Worm (Caenorhabditis elegans) whole organism, mixed stage, embryonic: Measurements from ENCODE around the gene C30G12.4.

ENCODE experiments used
- M03D4.4 ChIP-seq: sonication (generic microtip); optimal IDR thresholded peaks from 2 replicates; lab custom pipeline; 2017; ENCODE audit warnings: mild to moderate bottlenecking, missing genetic modification characterization, missing compliant biosample characterization
- blmp-1 ChIP-seq: fragments of 150-350 bp; optimal IDR thresholded peaks from 2 replicates; lab custom pipeline; 2014; ENCODE audit warnings: missing biosample characterization, missing genetic modification characterization
- ceh-39 ChIP-seq: fragments of 150-350 bp; optimal IDR thresholded peaks from 2 replicates; lab custom pipeline; 2014; ENCODE audit warnings: missing biosample characterization, missing genetic modification characterization
- ceh-43 ChIP-seq: fragments of 200-800 bp; sonication (Bioruptor generic); optimal IDR thresholded peaks from 2 replicates; lab custom pipeline; 2018; ENCODE audit warnings: mild to moderate bottlenecking, missing genetic modification characterization, moderate library complexity, missing compliant biosample characterization
- ceh-83 ChIP-seq: fragments of 200-800 bp; sonication (Bioruptor generic); optimal IDR thresholded peaks from 2 replicates; lab custom pipeline; 2018; ENCODE audit warnings: mild to moderate bottlenecking, missing genetic modification characterization, missing compliant biosample characterization
- ces-1 ChIP-seq: fragments of 150-350 bp; optimal IDR thresholded peaks from 2 replicates; lab custom pipeline; 2014; ENCODE audit warnings: missing biosample characterization, missing genetic modification reagents, missing genetic modification characterization
- cnd-1 ChIP-seq: fragments of 200-800 bp; sonication (Bioruptor generic); optimal IDR thresholded peaks from 2 replicates; lab custom pipeline; 2018; ENCODE audit warnings: mild to moderate bottlenecking, missing genetic modification characterization, missing compliant biosample characterization
- drap-1 ChIP-seq: fragments of 200-800 bp; sonication (Bioruptor generic); optimal IDR thresholded peaks from 3 replicates; lab custom pipeline; 2018; ENCODE audit warnings: mild to moderate bottlenecking, missing genetic modification characterization, missing compliant biosample characterization
- elt-1 ChIP-seq: sonication (generic microtip); optimal IDR thresholded peaks from 2 replicates; lab custom pipeline; 2017; ENCODE audit warnings: missing genetic modification characterization, mild to moderate bottlenecking, missing compliant biosample characterization, antibody characterized with exemption, moderate library complexity, borderline replicate concordance; ENCODE audit not compliant: insufficient read depth
- elt-3 ChIP-seq: fragments of 150-350 bp; optimal IDR thresholded peaks from 2 replicates; lab custom pipeline; 2014; ENCODE audit warnings: missing biosample characterization, missing genetic modification characterization
- flh-1 ChIP-seq: fragments of 200-800 bp; sonication (Bioruptor generic); optimal IDR thresholded peaks from 2 replicates; lab custom pipeline; 2018; ENCODE audit warnings: mild to moderate bottlenecking, missing genetic modification characterization, moderate library complexity, missing compliant biosample characterization
- ham-2 ChIP-seq: fragments of 200-800 bp; sonication (Bioruptor generic); optimal IDR thresholded peaks from 2 replicates; lab custom pipeline; 2018; ENCODE audit warnings: mild to moderate bottlenecking, missing genetic modification characterization, missing compliant biosample characterization
- lin-13 ChIP-seq: fragments of 150-350 bp; optimal IDR thresholded peaks from 2 replicates; lab custom pipeline; 2014; ENCODE audit warnings: missing biosample characterization, missing genetic modification characterization
- lsy-2 ChIP-seq: fragments of 150-350 bp; optimal IDR thresholded peaks from 2 replicates; lab custom pipeline; 2014; ENCODE audit warnings: missing biosample characterization, missing genetic modification characterization
- mab-5 ChIP-seq: fragments of 150-350 bp; optimal IDR thresholded peaks from 2 replicates; lab custom pipeline; 2014; ENCODE audit warnings: missing biosample characterization, missing genetic modification characterization
- mep-1 ChIP-seq: fragments of 150-350 bp; optimal IDR thresholded peaks from 2 replicates; lab custom pipeline; 2017; ENCODE audit warnings: missing biosample characterization, missing genetic modification reagents, missing genetic modification characterization, inconsistent platforms
- nhr-12 ChIP-seq: fragments of 150-350 bp; optimal IDR thresholded peaks from 2 replicates; lab custom pipeline; 2014; ENCODE audit warnings: missing biosample characterization, missing genetic modification characterization
- nhr-2 ChIP-seq: fragments of 150-350 bp; optimal IDR thresholded peaks from 2 replicates; lab custom pipeline; 2014; ENCODE audit warnings: missing biosample characterization, missing genetic modification characterization
- nhr-237 ChIP-seq: fragments of 150-350 bp; optimal IDR thresholded peaks from 2 replicates; lab custom pipeline; 2014; ENCODE audit warnings: missing biosample characterization, missing genetic modification characterization
- nhr-28 ChIP-seq: fragments of 150-350 bp; optimal IDR thresholded peaks from 2 replicates; lab custom pipeline; 2014; ENCODE audit warnings: missing biosample characterization, missing genetic modification characterization
- nhr-76 ChIP-seq: sonication (generic microtip); optimal IDR thresholded peaks from 2 replicates; lab custom pipeline; 2017; ENCODE audit warnings: missing biosample characterization, missing genetic modification characterization
- pha-4 ChIP-seq: fragments of 150-350 bp; optimal IDR thresholded peaks from 2 replicates; lab custom pipeline; 2018; ENCODE audit warnings: missing biosample characterization, missing genetic modification reagents, missing genetic modification characterization
- sem-2 ChIP-seq: fragments of 200-800 bp; sonication (Bioruptor generic); optimal IDR thresholded peaks from 2 replicates; lab custom pipeline; 2018; ENCODE audit warnings: mild to moderate bottlenecking, missing genetic modification characterization, missing compliant biosample characterization
- snpc-4 ChIP-seq: fragments of 150-350 bp; optimal IDR thresholded peaks from 2 replicates; lab custom pipeline; 2014; ENCODE audit warnings: missing biosample characterization, missing genetic modification characterization
- sptf-1 ChIP-seq: sonication (generic microtip); optimal IDR thresholded peaks from 2 replicates; lab custom pipeline; 2017; ENCODE audit warnings: mild to moderate bottlenecking, missing genetic modification characterization, moderate library complexity, missing compliant biosample characterization
- tbx-8 ChIP-seq: fragments of 200-800 bp; sonication (Bioruptor generic); optimal IDR thresholded peaks from 2 replicates; lab custom pipeline; 2018; ENCODE audit warnings: mild to moderate bottlenecking, missing genetic modification characterization, moderate library complexity, missing compliant biosample characterization
- unc-120 ChIP-seq: sonication (generic microtip); optimal IDR thresholded peaks from 2 replicates; lab custom pipeline; 2017; ENCODE audit warnings: missing genetic modification characterization, missing compliant biosample characterization; ENCODE audit not compliant: poor library complexity, severe bottlenecking
- unc-39 ChIP-seq: fragments of 150-350 bp; optimal IDR thresholded peaks from 2 replicates; lab custom pipeline; 2014; ENCODE audit warnings: missing biosample characterization, missing genetic modification characterization
- zip-8 ChIP-seq: fragments of 150-350 bp; optimal IDR thresholded peaks from 2 replicates; lab custom pipeline; 2014; ENCODE audit warnings: missing biosample characterization, missing genetic modification characterization
- ztf-11 ChIP-seq: fragments of 150-350 bp; optimal IDR thresholded peaks from 2 replicates; lab custom pipeline; 2014; ENCODE audit warnings: missing biosample characterization, missing genetic modification characterization

C30G12.4 gene

ce11 chrII:7253073-7253472 lies 8.9 kb upstream of the C30G12.4 start, which contains the start of gene lsm-4:
Gene lsm-4 (minus strand): TSS chrII:7253163.
- TF ChIP-seq nhr-28 (no peak), elt-3 (tag; lab: Kevin White, UChicago) (no peak), sptf-1 (tag; lab: Kevin White, UChicago) (no peak), ceh-39 (tag; lab: Kevin White, UChicago) (no peak), M03D4.4 (tag; lab: Kevin White, UChicago) (no peak), flh-1 (GFP tag; lab: Kevin White, UChicago) (no peak), blmp-1 (tag; lab: Kevin White, UChicago) (no peak), mep-1 (tag; lab: Kevin White, UChicago) (no peak), zip-8 (tag; lab: Kevin White, UChicago) (no peak), tbx-8 (no peak), mab-5 (tag; lab: Kevin White, UChicago) (no peak), ceh-43 (GFP tag; lab: Kevin White, UChicago) (no peak), ceh-83 (no peak), lin-13 (tag; lab: Kevin White, UChicago) (no peak), nhr-2 (no peak)

DNA sequence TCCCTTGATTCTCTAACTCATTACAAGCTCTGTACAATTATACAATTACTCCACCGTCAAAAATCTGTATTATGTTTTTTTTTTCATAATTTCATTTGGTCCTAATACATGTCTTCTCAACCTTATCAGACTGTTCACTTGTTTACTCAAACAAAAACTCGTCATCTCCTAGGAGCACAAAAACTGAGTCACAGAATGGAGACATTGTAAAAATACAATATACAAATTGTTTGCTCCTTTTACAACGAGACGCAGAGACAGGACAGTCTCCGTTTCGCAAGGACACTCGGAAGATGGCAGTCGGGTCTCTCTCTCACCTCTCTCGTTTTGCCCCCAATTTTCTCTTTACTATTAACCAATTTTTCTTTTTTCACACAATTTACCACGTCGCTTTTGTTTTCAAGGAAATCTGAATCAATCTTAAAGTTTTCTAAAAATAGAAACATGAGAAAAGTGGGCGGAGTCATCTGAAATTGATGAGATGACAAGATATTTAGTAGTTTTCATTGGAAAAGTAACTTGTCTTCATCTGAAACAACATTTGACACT lies 6.3 kb upstream of the C30G12.4 start, which contains the start of gene F32A5.8:
Gene F32A5.8 (plus strand): TSS at position 499 of the 549 bp plus-strand sequence.
- TF ChIP-seq unc-39 (tag; lab: Kevin White, UChicago), result no peak
- no peak for TF ChIP-seq sem-2 (GFP tag; lab: Kevin White, UChicago)

DNA sequence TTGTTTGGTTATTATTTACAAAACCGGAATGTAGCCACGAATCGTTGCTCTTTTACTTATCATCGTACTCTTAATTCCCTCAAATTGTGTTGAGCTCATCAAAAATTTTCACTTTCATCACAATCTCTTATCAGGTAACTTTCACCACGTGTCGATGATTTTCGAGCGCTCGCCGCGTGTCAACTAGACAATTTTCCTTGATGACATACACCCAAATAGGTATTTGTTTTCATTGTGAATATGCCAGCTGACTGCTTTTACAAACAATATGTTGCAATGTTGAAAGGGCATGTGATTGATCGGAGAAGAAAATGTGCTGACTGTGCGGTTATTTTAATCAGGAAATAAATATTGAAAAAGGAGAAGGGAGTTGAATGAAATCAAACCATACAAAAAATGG lies 2.7 kb downstream of the C30G12.4 start:
- no peak for TF ChIP-seq flh-1 (GFP tag; lab: Kevin White, UChicago)
- TF ChIP-seq nhr-237 (tag; lab: Kevin White, UChicago), result no peak
- TF ChIP-seq ceh-39 (tag; lab: Kevin White, UChicago), result no peak
- no peak for TF ChIP-seq elt-1
- TF ChIP-seq nhr-76 (tag; lab: Kevin White, UChicago), result no peak
- TF ChIP-seq ztf-11 (tag; lab: Kevin White, UChicago), result no peak
- no peak for TF ChIP-seq snpc-4
- TF ChIP-seq sptf-1 (tag; lab: Kevin White, UChicago), result no peak
- no peak for TF ChIP-seq ceh-83
- TF ChIP-seq blmp-1 (tag; lab: Kevin White, UChicago), result no peak
- no peak for TF ChIP-seq ham-2 (GFP tag; lab: Kevin White, UChicago)
- no peak for TF ChIP-seq tbx-8
- TF ChIP-seq ces-1 (GFP tag; lab: Kevin White, UChicago), result no peak
- TF ChIP-seq cnd-1 (tag; lab: Kevin White, UChicago), result no peak
- TF ChIP-seq drap-1 (GFP tag; lab: Kevin White, UChicago), result no peak

DNA sequence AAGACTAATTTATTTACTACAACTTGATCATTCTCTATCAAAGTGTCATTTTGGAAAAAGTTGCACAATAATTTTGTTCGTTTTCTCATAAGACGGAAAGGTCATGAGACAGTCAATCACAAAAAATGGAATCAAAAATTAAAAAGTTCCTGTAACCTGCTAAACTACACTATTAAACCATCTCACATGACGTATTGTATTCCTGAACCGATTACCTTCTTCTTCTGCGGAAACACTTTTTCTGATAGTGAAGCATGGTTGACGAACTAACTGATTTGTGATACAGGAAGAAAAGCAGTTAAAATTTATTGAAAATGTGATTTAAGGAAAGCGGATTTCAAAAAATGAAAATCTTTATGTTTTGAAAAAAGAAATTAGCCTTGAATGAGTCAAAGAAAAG lies 7.8 kb downstream of the C30G12.4 start:
- TF ChIP-seq ham-2 (GFP tag; lab: Kevin White, UChicago) (no peak), mab-5 (tag; lab: Kevin White, UChicago) (no peak), blmp-1 (tag; lab: Kevin White, UChicago) (no peak), nhr-76 (tag; lab: Kevin White, UChicago) (no peak), unc-120 (no peak), nhr-12 (tag; lab: Kevin White, UChicago) (no peak), nhr-28 (no peak), lsy-2 (tag; lab: Kevin White, UChicago) (no peak), snpc-4 (no peak)

- TF ChIP-seq pha-4 (tag; lab: Kevin White, UChicago) (no peak), unc-39 (tag; lab: Kevin White, UChicago) (no peak), sptf-1 (tag; lab: Kevin White, UChicago) (no peak), ceh-39 (tag; lab: Kevin White, UChicago) (no peak)
Observed at ce11 chrII:7272513-7272912, 10.6 kb downstream of the C30G12.4 start.

ce11 chrII:7273517-7273916 lies 11.6 kb downstream of the C30G12.4 start:
- no peak for TF ChIP-seq elt-1
